Worm (Caenorhabditis elegans): ENCODE data around the gene F32D8.15.

The F32D8.15 gene

DNA sequence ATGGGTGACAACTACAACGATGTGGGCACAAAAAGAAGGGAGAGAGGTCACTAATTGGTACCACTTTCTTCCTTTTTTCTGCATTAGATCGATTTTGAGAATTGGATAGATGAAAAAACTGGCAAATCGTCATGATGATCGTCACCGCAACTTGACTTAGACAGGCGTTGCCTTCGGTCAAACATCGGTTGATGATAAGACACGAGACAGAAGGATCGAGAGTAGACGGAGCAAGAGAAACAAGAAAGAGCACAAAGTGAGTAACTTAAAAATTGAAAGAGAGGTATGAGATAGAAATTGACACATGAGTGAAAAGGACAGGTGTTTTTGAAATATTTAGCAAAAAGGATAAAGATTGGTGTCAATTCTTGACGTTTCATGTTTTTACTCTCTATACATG, 33.8 kb upstream of the F32D8.15 start (continued):
- TF ChIP-seq fos-1 (tag; optimal IDR thresholded peaks at IDR 0.05) (no peak), lin-15B (tag; optimal IDR thresholded peaks at IDR 0.05) (no peak), daf-16 (GFP tag; optimal IDR thresholded peaks at IDR 0.05) (no peak), daf-16 (tag; optimal IDR thresholded peaks at IDR 0.05) (peak; percentile 18), madf-9 (GFP tag; conservative IDR thresholded peaks at IDR 0.05) (no peak), spr-3 (GFP tag; optimal IDR thresholded peaks at IDR 0.05) (no peak), lin-1 (GFP tag; IDR thresholded peaks at IDR 0.05) (no peak), lin-39 (tag; optimal IDR thresholded peaks at IDR 0.05) (no peak)

DNA sequence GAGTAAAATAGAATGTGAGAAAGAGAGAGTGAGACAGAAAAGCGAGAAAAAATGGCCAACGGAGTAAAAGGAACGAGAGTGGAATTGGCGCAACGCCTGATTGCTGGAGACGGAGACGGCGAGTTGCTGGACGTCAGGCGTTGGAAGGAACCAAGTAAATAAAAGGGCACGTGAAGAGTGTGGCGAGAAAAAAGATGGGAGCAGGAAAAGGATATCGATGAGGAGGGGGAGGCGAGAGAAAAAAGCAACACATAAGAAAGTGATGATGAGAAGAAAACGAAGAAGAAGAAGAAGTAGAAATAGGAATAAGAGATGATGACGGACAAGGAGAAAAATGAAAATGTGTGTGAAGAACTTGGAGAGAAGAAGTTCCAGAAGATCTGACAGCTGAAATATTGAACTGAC, 32.4 kb upstream of the F32D8.15 start:
- TF ChIP-seq ZK546.5 (tag; optimal IDR thresholded peaks at IDR 0.05) (no peak), zip-2 (tag; optimal IDR thresholded peaks at IDR 0.05) (no peak), set-16 (GFP tag; IDR thresholded peaks at IDR 0.05) (peak; percentile 60; the same call in 1 of the 2 replicates), pha-4 (GFP tag; IDR thresholded peaks at IDR 0.05) (no peak), pha-4 (tag; optimal IDR thresholded peaks at IDR 0.05) (peak; percentile 26), aha-1 (tag) (peak; percentile 99), nhr-77 (tag; optimal IDR thresholded peaks at IDR 0.05) (peak; percentile 67), F37D6.2 (tag; optimal IDR thresholded peaks at IDR 0.05) (peak; percentile 54), fos-1 (tag; optimal IDR thresholded peaks at IDR 0.05) (no peak), nhr-41 (GFP tag; IDR thresholded peaks at IDR 0.05) (no peak), lin-38 (GFP tag; IDR thresholded peaks at IDR 0.05) (no peak), madf-9 (GFP tag; conservative IDR thresholded peaks at IDR 0.05) (no peak), rbr-2 (tag; optimal IDR thresholded peaks at IDR 0.05) (peak; percentile 75), unc-130 (GFP tag; optimal IDR thresholded peaks at IDR 0.05) (no peak), php-3 (GFP tag; IDR thresholded peaks at IDR 0.05) (no peak), T20F7.1 (GFP tag; optimal IDR thresholded peaks at IDR 0.05) (no peak), zag-1 (tag; optimal IDR thresholded peaks at IDR 0.05) (no peak), attf-4 (tag; optimal IDR thresholded peaks at IDR 0.05) (no peak), mxl-2 (GFP tag; conservative IDR thresholded peaks at IDR 0.05) (no peak), ces-1 (GFP tag; optimal IDR thresholded peaks at IDR 0.05) (peak; percentile 25), ceh-44 (GFP tag; IDR thresholded peaks at IDR 0.05) (no peak), egl-43 (GFP tag; IDR thresholded peaks at IDR 0.05) (no peak), hlh-11 (tag; optimal IDR thresholded peaks at IDR 0.05) (peak; percentile 93), ceh-20 (GFP tag; IDR thresholded peaks at IDR 0.05) (peak; percentile 52; the same call in 1 of the 2 replicates), nhr-28 (tag; optimal IDR thresholded peaks at IDR 0.05) (peak; percentile 90), unc-39 (tag; optimal IDR thresholded peaks at IDR 0.05) (no peak), lim-7 (GFP tag; IDR thresholded peaks at IDR 0.05) (no peak), T26A8.4 (GFP tag; IDR thresholded peaks at IDR 0.05) (no peak), cey-2 (tag; optimal IDR thresholded peaks at IDR 0.05; ENCODE audit: borderline replicate concordance, insufficient read depth) (no peak), D1046.2 (GFP tag; IDR thresholded peaks at IDR 0.05) (no peak), unc-62 (GFP tag; optimal IDR thresholded peaks at IDR 0.05 in 1 of 2) (peak in 1 of 2 experiments; percentile 95), unc-62 (tag; optimal IDR thresholded peaks at IDR 0.05) (no peak), mxl-3 (GFP tag; optimal IDR thresholded peaks at IDR 0.05) (peak; percentile 62), vab-7 (GFP tag; IDR thresholded peaks at IDR 0.05) (peak; percentile 42; the same call in 1 of the 2 replicates), saeg-2 (GFP tag; IDR thresholded peaks at IDR 0.05) (no peak), egl-27 (tag; optimal IDR thresholded peaks at IDR 0.05) (no peak), hlh-30 (tag; optimal IDR thresholded peaks at IDR 0.05; ENCODE audit: insufficient read depth) (peak; percentile 99), fkh-10 (GFP tag; optimal IDR thresholded peaks at IDR 0.05) (peak; percentile 92), F49E8.2 (tag; optimal IDR thresholded peaks at IDR 0.05; ENCODE audit: borderline replicate concordance) (no peak), ceh-82 (tag; optimal IDR thresholded peaks at IDR 0.05) (no peak), ztf-7 (tag; optimal IDR thresholded peaks at IDR 0.05) (no peak), aly-2 (tag; optimal IDR thresholded peaks at IDR 0.05) (no peak), daf-16 (GFP tag; optimal IDR thresholded peaks at IDR 0.05) (no peak), daf-16 (tag; optimal IDR thresholded peaks at IDR 0.05) (peak; percentile 45), dve-1 (tag; optimal IDR thresholded peaks at IDR 0.05; ENCODE audit: insufficient read depth) (peak; percentile 77), Y48G9A.11 (GFP tag; IDR thresholded peaks at IDR 0.05) (no peak), ZK337.2 (GFP tag; IDR thresholded peaks at IDR 0.05) (peak; percentile 43; the same call in 1 of the 2 replicates)
